Worm (Caenorhabditis elegans): ENCODE measurements around the gene nspd-5.

Gene nspd-5

DNA sequence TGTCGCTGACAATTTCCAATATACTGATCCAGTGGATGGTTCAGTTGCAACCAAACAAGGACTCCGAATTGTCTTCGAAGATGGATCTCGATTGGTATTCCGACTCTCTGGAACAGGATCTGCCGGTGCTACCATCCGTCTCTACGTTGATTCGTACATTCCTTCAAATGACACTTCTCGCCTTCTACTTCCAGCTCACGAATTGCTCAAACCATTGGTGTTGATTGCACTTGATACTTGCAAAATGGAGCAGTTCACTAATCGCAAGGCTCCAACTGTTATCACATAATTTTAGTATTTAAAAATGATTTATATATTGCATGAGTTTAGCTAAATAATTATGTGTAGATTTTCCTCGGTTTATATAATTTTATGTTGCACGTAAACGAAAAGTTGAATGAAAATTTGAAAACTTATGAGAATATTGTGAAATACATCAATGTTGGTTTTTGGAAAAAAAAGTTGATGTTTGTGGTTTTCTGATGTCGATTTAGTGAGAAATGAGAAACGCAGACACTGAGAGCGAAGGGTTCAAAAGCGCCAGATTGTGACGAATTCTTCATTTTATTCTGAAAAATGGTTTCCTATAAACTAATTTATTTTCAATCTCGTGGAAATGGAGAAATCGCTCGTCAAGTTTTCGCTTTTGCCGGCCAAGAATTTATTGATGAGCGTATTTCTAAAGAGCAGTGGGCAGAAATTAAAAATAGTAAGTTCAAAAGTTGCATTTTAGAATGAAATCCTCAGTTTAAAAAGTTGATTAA lies 31.0 kb upstream of the nspd-5 start, which contains the start of gene gst-9 (continued):
- TF ChIP-seq ceh-8 (GFP tag; optimal IDR thresholded peaks at IDR 0.05): no peak
- no peak for TF ChIP-seq nhr-28 (tag; optimal IDR thresholded peaks at IDR 0.05)
- peak; percentile 38 for TF ChIP-seq snu-23 (GFP tag; optimal IDR thresholded peaks at IDR 0.05)
- no peak for TF ChIP-seq rnt-1 (tag; optimal IDR thresholded peaks at IDR 0.05)
- no peak for TF ChIP-seq tbx-2 (tag; optimal IDR thresholded peaks at IDR 0.05)
- TF ChIP-seq fkh-10 (GFP tag; optimal IDR thresholded peaks at IDR 0.05): no peak
- peak; percentile 77 for TF ChIP-seq ama-1 (optimal IDR thresholded peaks at IDR 0.05)
- TF ChIP-seq nhr-90 (tag; optimal IDR thresholded peaks at IDR 0.05; ENCODE audit: poor library complexity): no peak
- TF ChIP-seq elt-3 (tag; optimal IDR thresholded peaks at IDR 0.05): peak in 1 of 6 experiments; percentile 34
- peak; percentile 21; the same call in 1 of the 2 replicates for TF ChIP-seq nhr-19 (GFP tag; conservative IDR thresholded peaks at IDR 0.05)
- no peak for TF ChIP-seq lin-13 (GFP tag; optimal IDR thresholded peaks at IDR 0.05)
- TF ChIP-seq efl-3 (GFP tag; optimal IDR thresholded peaks at IDR 0.05): no peak
- TF ChIP-seq efl-1 (optimal IDR thresholded peaks at IDR 0.05): peak; percentile 0 to 7
- TF ChIP-seq efl-1 (GFP tag; optimal IDR thresholded peaks at IDR 0.05 in 1 of 2): peak in 1 of 2 experiments; percentile 55
- TF ChIP-seq hpl-2 (GFP tag; optimal IDR thresholded peaks at IDR 0.05): no peak
- no peak for TF ChIP-seq nhr-76 (tag; optimal IDR thresholded peaks at IDR 0.05)
- TF ChIP-seq tlp-1 (tag; optimal IDR thresholded peaks at IDR 0.05): no peak
- TF ChIP-seq mab-9 (GFP tag; IDR thresholded peaks at IDR 0.05): no peak
- TF ChIP-seq Y116A8C.19 (tag; optimal IDR thresholded peaks at IDR 0.05; ENCODE audit: borderline replicate concordance): no peak
- no peak for TF ChIP-seq vab-15 (tag; optimal IDR thresholded peaks at IDR 0.05)
- TF ChIP-seq sptf-1 (tag; optimal IDR thresholded peaks at IDR 0.05): no peak
- no peak for TF ChIP-seq C34B4.2 (tag; optimal IDR thresholded peaks at IDR 0.05)
- no peak for TF ChIP-seq zip-4 (GFP tag; optimal IDR thresholded peaks at IDR 0.05)
- TF ChIP-seq pqm-1 (tag; optimal IDR thresholded peaks at IDR 0.05): no peak
- TF ChIP-seq ceh-82 (tag; optimal IDR thresholded peaks at IDR 0.05): no peak
- no peak for TF ChIP-seq nhr-237 (tag; optimal IDR thresholded peaks at IDR 0.05)
- TF ChIP-seq fos-1 (tag; optimal IDR thresholded peaks at IDR 0.05): no peak
- TF ChIP-seq aly-2 (tag; optimal IDR thresholded peaks at IDR 0.05): peak; percentile 80
- no peak for TF ChIP-seq egl-27 (tag; optimal IDR thresholded peaks at IDR 0.05)
- peak in 1 of 2 experiments; percentile 34 for TF ChIP-seq lin-35 (GFP tag; optimal IDR thresholded peaks at IDR 0.05)
- no peak for TF ChIP-seq hlh-4 (tag; optimal IDR thresholded peaks at IDR 0.05)
- no peak for TF ChIP-seq fkh-4 (tag; optimal IDR thresholded peaks at IDR 0.05; ENCODE audit: borderline replicate concordance)
- no peak for TF ChIP-seq hlh-17 (GFP tag; optimal IDR thresholded peaks at IDR 0.05; ENCODE audit: borderline replicate concordance)
- TF ChIP-seq nhr-12 (tag; optimal IDR thresholded peaks at IDR 0.05): no peak
- TF ChIP-seq nhr-20 (tag; optimal IDR thresholded peaks at IDR 0.05): peak; percentile 47
- TF ChIP-seq irx-1 (tag; optimal IDR thresholded peaks at IDR 0.05): no peak
- no peak for TF ChIP-seq lin-15B (tag; optimal IDR thresholded peaks at IDR 0.05)
- TF ChIP-seq snpc-4 (tag; optimal IDR thresholded peaks at IDR 0.05): no peak
- peak; percentile 38 for TF ChIP-seq mep-1 (tag; optimal IDR thresholded peaks at IDR 0.05)
- peak; percentile 26 for TF ChIP-seq fkh-8 (tag; optimal IDR thresholded peaks at IDR 0.05)

ce11 chrII:4888527-4889487 lies 28.6 kb upstream of the nspd-5 start, which contains the start of gene pgm-1:
pgm-1 (plus strand) TSS chrII:4889437.
- TF ChIP-seq sox-4 (tag; optimal IDR thresholded peaks at IDR 0.05) (no peak), rnt-1 (tag; optimal IDR thresholded peaks at IDR 0.05) (peak; percentile 58), tbx-2 (tag; optimal IDR thresholded peaks at IDR 0.05) (no peak), skn-1 (tag; optimal IDR thresholded peaks at IDR 0.05) (no peak), aly-2 (tag; optimal IDR thresholded peaks at IDR 0.05) (no peak), blmp-1 (tag; optimal IDR thresholded peaks at IDR 0.05) (peak; percentile 25), snu-23 (GFP tag; optimal IDR thresholded peaks at IDR 0.05) (peak; percentile 45), vab-15 (tag; optimal IDR thresholded peaks at IDR 0.05) (no peak), ets-5 (GFP tag; IDR thresholded peaks at IDR 0.05) (no peak), nhr-20 (tag; optimal IDR thresholded peaks at IDR 0.05) (peak; percentile 42), tlp-1 (tag; optimal IDR thresholded peaks at IDR 0.05) (no peak), nhr-19 (GFP tag; conservative IDR thresholded peaks at IDR 0.05) (peak; percentile 26; the same call in 1 of the 2 replicates), lin-39 (tag; optimal IDR thresholded peaks at IDR 0.05) (peak; percentile 9), fos-1 (tag; optimal IDR thresholded peaks at IDR 0.05) (no peak), sptf-1 (tag; optimal IDR thresholded peaks at IDR 0.05) (no peak), egl-13 (tag; optimal IDR thresholded peaks at IDR 0.05) (no peak), grh-1 (GFP tag; IDR thresholded peaks at IDR 0.05) (no peak), elt-2 (tag; optimal IDR thresholded peaks at IDR 0.05) (peak; percentile 45), hpl-2 (GFP tag; optimal IDR thresholded peaks at IDR 0.05) (no peak), lin-35 (GFP tag; optimal IDR thresholded peaks at IDR 0.05) (peak in 1 of 2 experiments; percentile 35), fkh-8 (tag; optimal IDR thresholded peaks at IDR 0.05) (no peak), hlh-17 (GFP tag; optimal IDR thresholded peaks at IDR 0.05; ENCODE audit: borderline replicate concordance) (no peak)

Measured in whole organism, L1 larva.